Worm (Caenorhabditis elegans) whole organism, L3 larva: ENCODE measurements around the gene F46C3.2.

Experiments
- ZK546.5 ChIP-seq: sonication (generic microtip); optimal IDR thresholded peaks from 2 replicates; lab custom pipeline; 2017; ENCODE audit warnings: missing biosample characterization, missing genetic modification characterization
- ama-1 ChIP-seq: fragments of 150-350 bp; optimal IDR thresholded peaks from 2 replicates; lab custom pipeline; 2018
- elt-2 ChIP-seq: sonication (generic microtip); optimal IDR thresholded peaks from 2 replicates; lab custom pipeline; 2016; ENCODE audit warnings: missing genetic modification reagents, mild to moderate bottlenecking, missing genetic modification characterization, missing compliant biosample characterization
- elt-3 ChIP-seq, 3 experiments: fragments of 150-350 bp in 1 of 3; sonication (generic microtip) in 2 of 3; optimal IDR thresholded peaks; 2 replicates in 2 of 3; 4 replicates in 1 of 3; lab custom pipeline; 2014 to 2017; ENCODE audit warnings: missing biosample characterization in 3 of 3, missing genetic modification characterization in 3 of 3
- nhr-12 ChIP-seq: fragments of 150-350 bp; optimal IDR thresholded peaks from 2 replicates; lab custom pipeline; 2014; ENCODE audit warnings: missing biosample characterization, missing genetic modification characterization
- skn-1 ChIP-seq: fragments of 150-350 bp; optimal IDR thresholded peaks from 2 replicates; lab custom pipeline; 2014; ENCODE audit warnings: missing biosample characterization, missing genetic modification characterization
- unc-39 ChIP-seq: sonication (generic microtip); optimal IDR thresholded peaks from 4 replicates; lab custom pipeline; 2017; ENCODE audit warnings: missing biosample characterization, missing genetic modification characterization
- unc-62 ChIP-seq: fragments of 150-350 bp; sonication (generic microtip); optimal IDR thresholded peaks from 4 replicates; lab custom pipeline; 2014; ENCODE audit warnings: missing biosample characterization, missing genetic modification reagents, missing genetic modification characterization

DNA sequence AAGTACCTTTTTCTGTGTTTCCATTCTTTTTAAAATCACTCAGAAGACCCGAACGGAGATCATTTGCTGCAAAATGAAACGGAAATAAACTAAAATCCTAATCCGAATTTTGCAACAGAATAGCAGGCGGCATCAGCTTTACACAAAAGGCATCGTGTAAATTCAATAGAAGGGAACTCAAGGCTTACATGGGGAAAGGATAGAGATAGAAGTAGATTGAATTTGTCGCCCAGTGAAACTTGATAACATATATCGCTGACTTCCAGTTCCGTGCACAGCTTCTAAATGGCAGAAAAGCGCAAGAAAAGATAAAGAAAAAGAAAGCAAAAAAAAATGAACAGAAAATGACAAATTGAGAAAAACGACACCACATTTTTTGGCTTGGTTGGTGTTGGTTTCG, 12.7 kb downstream of the F46C3.2 start, which contains the start of gene slo-2:
- TF ChIP-seq elt-3 (tag; optimal IDR thresholded peaks at IDR 0.05; lab: Kevin White, UChicago), result no peak
- TF ChIP-seq ZK546.5 (tag; lab: Kevin White, UChicago), result no peak
- no peak for TF ChIP-seq unc-62 (GFP tag; lab: Kevin White, UChicago)
- TF ChIP-seq nhr-12, result no peak
- no peak for TF ChIP-seq elt-2 (tag; lab: Kevin White, UChicago)
- TF ChIP-seq ama-1 (lab: Kevin White, UChicago), result no peak
- no peak for TF ChIP-seq skn-1 (tag; lab: Kevin White, UChicago)
- TF ChIP-seq unc-39 (tag; lab: Kevin White, UChicago), result no peak
